Worm (Caenorhabditis elegans) whole organism, young adult: Measurements from ENCODE around the gene rbm-25.

Experiments used
- F23B12.7 ChIP-seq: sonication (generic microtip); optimal IDR thresholded peaks from 2 replicates; lab custom pipeline; 2017; ENCODE audit warnings: missing genetic modification characterization, mild to moderate bottlenecking, missing compliant biosample characterization, antibody characterized with exemption, moderate library complexity; ENCODE audit not compliant: insufficient read depth
- F52B5.7 ChIP-seq: sonication (generic microtip); optimal IDR thresholded peaks from 2 replicates; lab custom pipeline; 2016; ENCODE audit warnings: mild to moderate bottlenecking, missing genetic modification characterization, missing compliant biosample characterization
- T26A5.8 ChIP-seq: sonication (generic microtip); optimal IDR thresholded peaks from 2 replicates; lab custom pipeline; 2016; ENCODE audit warnings: missing genetic modification characterization, missing compliant biosample characterization
- dpl-1 ChIP-seq: fragments of 150-350 bp; optimal IDR thresholded peaks from 2 replicates; lab custom pipeline; 2014; ENCODE audit warnings: missing biosample characterization, missing genetic modification reagents, missing genetic modification characterization
- ets-4 ChIP-seq: fragments of 200-800 bp; sonication (Bioruptor generic); optimal IDR thresholded peaks from 2 replicates; lab custom pipeline; 2018; ENCODE audit warnings: mild to moderate bottlenecking, missing genetic modification characterization, missing compliant biosample characterization
- gei-17 ChIP-seq: fragments of 200-800 bp; sonication (Bioruptor generic); optimal IDR thresholded peaks from 2 replicates; lab custom pipeline; 2018; ENCODE audit warnings: mild to moderate bottlenecking, missing genetic modification characterization, missing compliant biosample characterization
- hlh-12 ChIP-seq: sonication (generic microtip); optimal IDR thresholded peaks from 2 replicates; lab custom pipeline; 2016; ENCODE audit warnings: missing genetic modification characterization, missing compliant biosample characterization
- let-607 ChIP-seq, 2 experiments: fragments of 200-800 bp in 1 of 2; sonication (Bioruptor generic) in 1 of 2; sonication (generic microtip) in 1 of 2; optimal IDR thresholded peaks; 2 replicates each; lab custom pipeline; 2016 to 2018; ENCODE audit warnings: mild to moderate bottlenecking in 2 of 2, missing compliant biosample characterization in 2 of 2, missing genetic modification characterization in 2 of 2, moderate library complexity in 2 of 2, missing genotype in 1 of 2
- mcd-1 ChIP-seq: fragments of 200-800 bp; sonication (Bioruptor generic); IDR thresholded peaks from 2 replicates; pipeline ENCODE4 v1.3.6; 2022; ENCODE audit warnings: missing genetic modification reagents, missing genetic modification characterization, missing compliant biosample characterization
- unc-62 ChIP-seq: fragments of 150-350 bp; optimal IDR thresholded peaks from 2 replicates; lab custom pipeline; 2014; ENCODE audit warnings: missing biosample characterization, missing genetic modification reagents, missing genetic modification characterization

DNA sequence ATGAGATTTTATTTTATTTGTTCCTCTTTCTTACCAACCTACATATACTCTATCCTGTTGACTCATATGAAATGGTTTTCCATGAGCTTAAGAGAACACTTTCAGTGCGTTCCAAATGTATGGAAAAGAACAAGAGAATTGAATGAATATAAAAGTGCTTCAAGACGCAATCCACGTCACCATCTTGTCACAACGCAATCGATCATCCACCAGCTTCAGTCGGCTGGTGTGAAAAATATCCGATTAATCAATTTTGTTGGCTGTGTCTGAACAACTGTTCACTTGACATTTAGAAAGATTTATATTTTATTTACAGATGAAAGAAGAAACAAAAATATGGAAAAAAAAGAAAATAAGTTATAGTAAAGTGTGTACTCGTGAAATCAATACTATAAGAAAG, 25.3 kb downstream of the rbm-25 start:
- TF ChIP-seq T26A5.8 (tag; lab: Kevin White, UChicago) (no peak), gei-17 (GFP tag; lab: Kevin White, UChicago) (no peak), ets-4 (GFP tag; lab: Kevin White, UChicago) (no peak), F52B5.7 (tag; lab: Kevin White, UChicago) (no peak), dpl-1 (GFP tag; lab: Kevin White, UChicago) (no peak), let-607 (tag; optimal IDR thresholded peaks at IDR 0.05; lab: Kevin White, UChicago) (no peak), unc-62 (no peak), mcd-1 (GFP tag; lab: Robert Waterston, UW) (no peak), hlh-12 (tag; lab: Kevin White, UChicago) (no peak), F23B12.7 (tag; lab: Kevin White, UChicago) (no peak)
